Worm (Caenorhabditis elegans): ENCODE measurements around the gene rabs-5.

rabs-5 gene

ce11 chrIV:8115462-8115861 lies 8.1 kb upstream of the rabs-5 start, which contains the start of gene irld-8:
irld-8 (plus strand) TSS chrIV:8115762.
- TF ChIP-seq Y79H2A.3 (GFP tag; conservative IDR thresholded peaks at IDR 0.05) = no peak
- TF ChIP-seq rpc-1 (optimal IDR thresholded peaks at IDR 0.05) = no peak
- no peak for TF ChIP-seq rpc-1 (tag; optimal IDR thresholded peaks at IDR 0.05)
- no peak for TF ChIP-seq zim-3 (tag; optimal IDR thresholded peaks at IDR 0.05)
- TF ChIP-seq nhr-27 (tag; optimal IDR thresholded peaks at IDR 0.05) = no peak
- no peak for TF ChIP-seq sea-2 (GFP tag; IDR thresholded peaks at IDR 0.05)
- TF ChIP-seq pha-4 (tag; optimal IDR thresholded peaks at IDR 0.05) = no peak
- TF ChIP-seq ccch-3 (GFP tag; optimal IDR thresholded peaks at IDR 0.05) = no peak
- TF ChIP-seq attf-5 (GFP tag; optimal IDR thresholded peaks at IDR 0.05) = no peak
- no peak for TF ChIP-seq F23B12.7 (tag; optimal IDR thresholded peaks at IDR 0.05; ENCODE audit: insufficient read depth)
- TF ChIP-seq fkh-3 (tag; optimal IDR thresholded peaks at IDR 0.05) = no peak
- no peak for TF ChIP-seq Y53F4B.3 (GFP tag; IDR thresholded peaks at IDR 0.05)
- no peak for TF ChIP-seq ztf-26 (tag; optimal IDR thresholded peaks at IDR 0.05)
- no peak for TF ChIP-seq akir-1 (GFP tag; optimal IDR thresholded peaks at IDR 0.05)
- no peak for TF ChIP-seq K12H6.12 (tag; optimal IDR thresholded peaks at IDR 0.05)
- TF ChIP-seq lin-40 (tag; optimal IDR thresholded peaks at IDR 0.05) = no peak
- no peak for TF ChIP-seq let-607 (tag; optimal IDR thresholded peaks at IDR 0.05)
- TF ChIP-seq egl-44 (GFP tag; IDR thresholded peaks at IDR 0.05) = no peak
- no peak for TF ChIP-seq egl-18 (GFP tag; IDR thresholded peaks at IDR 0.05)
- TF ChIP-seq hlh-26 (GFP tag; conservative IDR thresholded peaks at IDR 0.05) = no peak

ce11 chrIV:8114535-8114934 lies 7.1 kb upstream of the rabs-5 start:
- TF ChIP-seq unc-130 (GFP tag; optimal IDR thresholded peaks at IDR 0.05) (no peak), egrh-3 (GFP tag; IDR thresholded peaks at IDR 0.05) (0 out of 2 replicates have a peak, but pooled peaks have one; percentile 13)

- TF ChIP-seq K12H6.12 (tag; optimal IDR thresholded peaks at IDR 0.05) = no peak
- TF ChIP-seq snpc-1.3 (tag; optimal IDR thresholded peaks at IDR 0.05; ENCODE audit: insufficient read depth) = peak; percentile 42
- no peak for TF ChIP-seq Y95B8A.8 (GFP tag; IDR thresholded peaks at IDR 0.05)
- TF ChIP-seq let-607 (tag; optimal IDR thresholded peaks at IDR 0.05) = peak; percentile 86 to 93
- TF ChIP-seq madf-8 (GFP tag; conservative IDR thresholded peaks at IDR 0.05) = no peak
- no peak for TF ChIP-seq ztf-25 (GFP tag; IDR thresholded peaks at IDR 0.05)
- TF ChIP-seq F10E7.11 (tag; optimal IDR thresholded peaks at IDR 0.05) = no peak
- TF ChIP-seq hrde-1 (tag; optimal IDR thresholded peaks at IDR 0.05; ENCODE audit: borderline replicate concordance) = no peak
- no peak for TF ChIP-seq F37B4.10 (GFP tag; IDR thresholded peaks at IDR 0.05)
These were observed 5.8 kb upstream of the rabs-5 start, which contains the start of gene Y42H9AR.1 for ce11 chrIV:8113161-8113560. Y42H9AR.1 (plus strand) TSS chrIV:8113393.

- no peak for TF ChIP-seq lin-26 (GFP tag; IDR thresholded peaks at IDR 0.05)
- TF ChIP-seq ekl-4 (GFP tag; IDR thresholded peaks at IDR 0.05) = no peak
- TF ChIP-seq cebp-2 (GFP tag; IDR thresholded peaks at IDR 0.05) = no peak
- TF ChIP-seq lin-35 (GFP tag; optimal IDR thresholded peaks at IDR 0.05) = no peak
- no peak for TF ChIP-seq egl-44 (GFP tag; IDR thresholded peaks at IDR 0.05)
- no peak for TF ChIP-seq F33H1.4 (GFP tag; IDR thresholded peaks at IDR 0.05)
These were observed 5.2 kb upstream of the rabs-5 start for ce11 chrIV:8112646-8113045.
